Worm (Caenorhabditis elegans): Measurements from ENCODE around the gene T01B10.5.

Gene T01B10.5

ce11 chrX:8477048-8477806 is 17.9 kb upstream of the T01B10.5 start:
- TF ChIP-seq him-1 (tag; optimal IDR thresholded peaks at IDR 0.05): no peak
- no peak for TF ChIP-seq W03F9.2 (tag; optimal IDR thresholded peaks at IDR 0.05)
- no peak for TF ChIP-seq dao-5 (tag; optimal IDR thresholded peaks at IDR 0.05)

ce11 chrX:8479050-8479449 is 16.1 kb upstream of the T01B10.5 start:
- TF ChIP-seq dao-5 (tag; optimal IDR thresholded peaks at IDR 0.05) (no peak), W03F9.2 (tag; optimal IDR thresholded peaks at IDR 0.05) (no peak), him-1 (tag; optimal IDR thresholded peaks at IDR 0.05) (no peak)

ce11 chrX:8481716-8482115 is 13.4 kb upstream of the T01B10.5 start:
- TF ChIP-seq him-1 (tag; optimal IDR thresholded peaks at IDR 0.05) (no peak), W03F9.2 (tag; optimal IDR thresholded peaks at IDR 0.05) (no peak), dao-5 (tag; optimal IDR thresholded peaks at IDR 0.05) (no peak)

- TF ChIP-seq dao-5 (tag; optimal IDR thresholded peaks at IDR 0.05): no peak
- TF ChIP-seq him-1 (tag; optimal IDR thresholded peaks at IDR 0.05): no peak
- TF ChIP-seq W03F9.2 (tag; optimal IDR thresholded peaks at IDR 0.05): no peak
These were observed 11.2 kb upstream of the T01B10.5 start for ce11 chrX:8483951-8484350.

- no peak for TF ChIP-seq W03F9.2 (tag; optimal IDR thresholded peaks at IDR 0.05)
- no peak for TF ChIP-seq him-1 (tag; optimal IDR thresholded peaks at IDR 0.05)
- TF ChIP-seq dao-5 (tag; optimal IDR thresholded peaks at IDR 0.05): no peak
These were observed 9.7 kb upstream of the T01B10.5 start for ce11 chrX:8485392-8485791.

ce11 chrX:8489415-8489814 is 5.7 kb upstream of the T01B10.5 start:
- TF ChIP-seq W03F9.2 (tag; optimal IDR thresholded peaks at IDR 0.05) (no peak), dao-5 (tag; optimal IDR thresholded peaks at IDR 0.05) (no peak), him-1 (tag; optimal IDR thresholded peaks at IDR 0.05) (no peak)

- no peak for TF ChIP-seq him-1 (tag; optimal IDR thresholded peaks at IDR 0.05)
- TF ChIP-seq dao-5 (tag; optimal IDR thresholded peaks at IDR 0.05): no peak
These were observed 5.2 kb upstream of the T01B10.5 start for ce11 chrX:8489886-8490285.

ce11 chrX:8492750-8493149 is 2.4 kb upstream of the T01B10.5 start:
- TF ChIP-seq W03F9.2 (tag; optimal IDR thresholded peaks at IDR 0.05): no peak
- TF ChIP-seq dao-5 (tag; optimal IDR thresholded peaks at IDR 0.05): no peak
- TF ChIP-seq him-1 (tag; optimal IDR thresholded peaks at IDR 0.05): no peak

- no peak for TF ChIP-seq him-1 (tag; optimal IDR thresholded peaks at IDR 0.05)
- TF ChIP-seq W03F9.2 (tag; optimal IDR thresholded peaks at IDR 0.05): no peak
- TF ChIP-seq dao-5 (tag; optimal IDR thresholded peaks at IDR 0.05): no peak
These were observed 4.6 kb downstream of the T01B10.5 start, which contains the start of gene grd-14 for ce11 chrX:8499721-8500120. Gene grd-14 (plus strand): TSS chrX:8500021.

- TF ChIP-seq him-1 (tag; optimal IDR thresholded peaks at IDR 0.05) (no peak), dao-5 (tag; optimal IDR thresholded peaks at IDR 0.05) (no peak), W03F9.2 (tag; optimal IDR thresholded peaks at IDR 0.05) (no peak)
These were observed 5.8 kb downstream of the T01B10.5 start, which contains the start of gene grd-4 for ce11 chrX:8500922-8501321. Gene grd-4 (plus strand): TSS chrX:8501222.

ce11 chrX:8504207-8504606 is 9.1 kb downstream of the T01B10.5 start:
- no peak for TF ChIP-seq him-1 (tag; optimal IDR thresholded peaks at IDR 0.05)
- TF ChIP-seq dao-5 (tag; optimal IDR thresholded peaks at IDR 0.05): no peak
- TF ChIP-seq W03F9.2 (tag; optimal IDR thresholded peaks at IDR 0.05): no peak

- TF ChIP-seq dao-5 (tag; optimal IDR thresholded peaks at IDR 0.05) (no peak), him-1 (tag; optimal IDR thresholded peaks at IDR 0.05) (no peak), W03F9.2 (tag; optimal IDR thresholded peaks at IDR 0.05) (no peak)
These were observed 11.9 kb downstream of the T01B10.5 start for ce11 chrX:8507053-8507452.

- TF ChIP-seq W03F9.2 (tag; optimal IDR thresholded peaks at IDR 0.05) (no peak), him-1 (tag; optimal IDR thresholded peaks at IDR 0.05) (no peak), dao-5 (tag; optimal IDR thresholded peaks at IDR 0.05) (no peak)
These were observed 12.5 kb downstream of the T01B10.5 start, which contains the start of gene H03E18.1 for ce11 chrX:8507576-8507975. Gene H03E18.1 (plus strand): TSS chrX:8507876.

- TF ChIP-seq W03F9.2 (tag; optimal IDR thresholded peaks at IDR 0.05) (no peak), dao-5 (tag; optimal IDR thresholded peaks at IDR 0.05) (no peak), him-1 (tag; optimal IDR thresholded peaks at IDR 0.05) (no peak)
These were observed 14.0 kb downstream of the T01B10.5 start for ce11 chrX:8509088-8509487.

ce11 chrX:8520402-8520801 is 25.3 kb downstream of the T01B10.5 start, which contains the start of gene H03E18.2:
Gene H03E18.2 (minus strand): TSS chrX:8520502.
- TF ChIP-seq W03F9.2 (tag; optimal IDR thresholded peaks at IDR 0.05): no peak
- TF ChIP-seq dao-5 (tag; optimal IDR thresholded peaks at IDR 0.05): no peak
- TF ChIP-seq him-1 (tag; optimal IDR thresholded peaks at IDR 0.05): no peak

Measured in whole organism, L4/young adult.